Worm (Caenorhabditis elegans) whole organism, midembryonic: ENCODE measurements around the gene ZK1248.11.

Experiments used
- T22C8.4 ChIP-seq: fragments of 200-800 bp; sonication (Bioruptor generic); IDR thresholded peaks from 2 replicates; pipeline ENCODE4 v1.3.6; 2022; ENCODE audit warnings: missing genetic modification characterization, missing compliant biosample characterization
- cog-1 ChIP-seq: sonication (generic microtip); optimal IDR thresholded peaks from 2 replicates; lab custom pipeline; 2016; ENCODE audit warnings: missing genetic modification characterization, missing compliant biosample characterization
- flt-1 ChIP-seq: fragments of 200-800 bp; sonication (Bioruptor generic); IDR thresholded peaks from 2 replicates; pipeline ENCODE4 v1.3.6; 2022; ENCODE audit warnings: missing genetic modification characterization, missing compliant biosample characterization
- klf-2 ChIP-seq: fragments of 200-800 bp; sonication (Bioruptor generic); conservative IDR thresholded peaks from 2 replicates; pipeline ENCODE4 v1.3.6; 2022; ENCODE audit warnings: missing genetic modification reagents, missing genetic modification characterization, missing compliant biosample characterization
- med-1 ChIP-seq: sonication (generic microtip); optimal IDR thresholded peaks from 2 replicates; lab custom pipeline; 2017; ENCODE audit warnings: missing genetic modification characterization, mild to moderate bottlenecking, missing compliant biosample characterization, antibody characterized with exemption, missing genetic modification reagents; ENCODE audit not compliant: insufficient read depth
- tab-1 ChIP-seq: fragments of 200-800 bp; sonication (Bioruptor generic); IDR thresholded peaks from 2 replicates; pipeline ENCODE4 v1.3.6; 2022; ENCODE audit warnings: missing genetic modification characterization, missing compliant biosample characterization

DNA sequence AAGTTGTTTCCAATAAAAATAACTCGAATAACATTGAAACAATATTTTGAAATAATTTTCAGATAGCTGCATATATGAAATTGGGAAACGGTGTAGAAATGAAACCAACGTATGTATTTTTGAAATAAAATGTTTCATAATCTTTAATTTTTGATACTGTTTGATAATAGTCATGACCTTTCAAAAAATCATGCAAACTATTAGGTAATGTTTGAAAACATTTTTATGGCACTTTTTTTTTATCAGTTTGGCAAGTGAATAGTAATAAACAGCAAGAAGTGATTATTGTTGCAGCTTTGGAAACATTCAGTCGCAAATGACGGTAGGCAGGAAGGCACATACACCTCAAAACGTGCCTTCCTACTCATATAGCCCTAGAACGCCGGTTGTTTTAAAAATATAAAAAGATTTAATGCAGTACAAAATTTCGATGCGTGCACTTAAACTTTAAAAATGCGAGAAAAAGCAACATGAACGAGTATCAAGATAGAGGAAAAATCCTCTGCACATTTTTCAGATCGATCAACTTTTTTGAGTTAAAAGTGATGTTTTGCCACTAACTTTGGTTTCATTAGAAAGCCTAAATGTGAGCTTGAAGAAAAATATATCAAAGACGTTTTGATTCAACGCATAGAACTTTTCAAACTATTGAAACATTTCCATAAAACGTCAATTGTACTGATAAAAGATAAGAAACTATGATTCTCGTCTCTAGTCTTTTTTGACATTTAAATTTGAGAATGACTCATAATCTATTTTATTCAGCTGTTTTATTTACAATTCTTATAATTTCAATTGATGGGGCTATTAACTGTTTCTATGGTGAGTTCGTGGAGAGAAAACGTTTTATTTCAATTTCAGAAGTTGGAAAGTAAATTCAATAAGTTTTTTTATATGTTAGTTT lies 37.3 kb upstream of the ZK1248.11 start, which contains the start of gene F55C12.19:
- no peak for TF ChIP-seq cog-1 (tag; lab: Kevin White, UChicago)
- no peak for TF ChIP-seq tab-1 (GFP tag; lab: Robert Waterston, UW)
- no peak for TF ChIP-seq med-1 (GFP tag; lab: Kevin White, UChicago)
- TF ChIP-seq T22C8.4 (GFP tag; lab: Robert Waterston, UW): no peak
- no peak for TF ChIP-seq flt-1 (GFP tag; lab: Robert Waterston, UW)
- TF ChIP-seq klf-2 (GFP tag; lab: Robert Waterston, UW): no peak
